Worm (Caenorhabditis elegans): ENCODE data around the gene tmem-131.

ce11 chrIII:5008730-5009129 lies 10.8 kb upstream of the tmem-131 start, which contains the start of gene R144.11:
- no peak for TF ChIP-seq cog-1 (tag; optimal IDR thresholded peaks at IDR 0.05)
- no peak for TF ChIP-seq ztf-29 (GFP tag; IDR thresholded peaks at IDR 0.05)
- no peak for TF ChIP-seq ztf-23 (GFP tag; IDR thresholded peaks at IDR 0.05)
- no peak for TF ChIP-seq flt-1 (GFP tag; IDR thresholded peaks at IDR 0.05)
- TF ChIP-seq tab-1 (GFP tag; IDR thresholded peaks at IDR 0.05), result no peak
- TF ChIP-seq med-1 (GFP tag; optimal IDR thresholded peaks at IDR 0.05; ENCODE audit: insufficient read depth), result no peak
